Worm (Caenorhabditis elegans) whole organism, late embryonic: ENCODE results near the gene F38A6.5.
A peak's percentile ranks its signal among the peaks of the same experiment; 100 is the strongest.

Source experiments
- C08G9.2 ChIP-seq: sonication (generic microtip); optimal IDR thresholded peaks from 2 replicates; lab custom pipeline; 2016; ENCODE audit warnings: mild to moderate bottlenecking, missing genetic modification characterization, moderate library complexity, missing compliant biosample characterization
- C38D4.7 ChIP-seq: fragments of 200-800 bp; sonication (Bioruptor generic); optimal IDR thresholded peaks from 2 replicates; lab custom pipeline; 2018; ENCODE audit warnings: mild to moderate bottlenecking, missing genetic modification characterization, moderate library complexity, missing compliant biosample characterization
- K02D7.2 ChIP-seq: sonication (generic microtip); optimal IDR thresholded peaks from 2 replicates; lab custom pipeline; 2017; ENCODE audit warnings: mild to moderate bottlenecking, missing genetic modification characterization, missing compliant biosample characterization
- K09A11.1 ChIP-seq: sonication (generic microtip); optimal IDR thresholded peaks from 2 replicates; lab custom pipeline; 2017; ENCODE audit warnings: antibody characterized with exemption, mild to moderate bottlenecking, missing genetic modification characterization, missing compliant biosample characterization; ENCODE audit not compliant: insufficient read depth
- ceh-14 ChIP-seq: sonication (generic microtip); optimal IDR thresholded peaks from 2 replicates; lab custom pipeline; 2016; ENCODE audit warnings: missing genotype, missing genetic modification characterization, missing compliant biosample characterization
- ceh-18 ChIP-seq: sonication (generic microtip); optimal IDR thresholded peaks from 2 replicates; lab custom pipeline; 2016; ENCODE audit warnings: missing genetic modification characterization, missing compliant biosample characterization
- ceh-19 ChIP-seq: fragments of 200-800 bp; sonication (Bioruptor generic); optimal IDR thresholded peaks from 2 replicates; lab custom pipeline; 2018; ENCODE audit warnings: mild to moderate bottlenecking, missing genetic modification characterization, missing compliant biosample characterization
- ceh-2 ChIP-seq: sonication (generic microtip); optimal IDR thresholded peaks from 2 replicates; lab custom pipeline; 2016; ENCODE audit warnings: missing genotype, missing genetic modification characterization, missing compliant biosample characterization
- ceh-30 ChIP-seq: fragments of 150-350 bp; optimal IDR thresholded peaks from 2 replicates; lab custom pipeline; 2014; ENCODE audit warnings: missing biosample characterization, missing genetic modification characterization
- ceh-31 ChIP-seq: sonication (generic microtip); optimal IDR thresholded peaks from 2 replicates; lab custom pipeline; 2016; ENCODE audit warnings: missing genetic modification characterization, missing compliant biosample characterization
- ceh-34 ChIP-seq: sonication (generic microtip); optimal IDR thresholded peaks from 2 replicates; lab custom pipeline; 2016; ENCODE audit warnings: mild to moderate bottlenecking, missing genetic modification characterization, missing compliant biosample characterization
- ceh-48 ChIP-seq: sonication (generic microtip); optimal IDR thresholded peaks from 2 replicates; lab custom pipeline; 2016; ENCODE audit warnings: missing genetic modification characterization, inconsistent platforms, missing compliant biosample characterization
- ceh-6 ChIP-seq: fragments of 200-800 bp; sonication (Bioruptor generic); optimal IDR thresholded peaks from 2 replicates; lab custom pipeline; 2018; ENCODE audit warnings: mild to moderate bottlenecking, missing genetic modification characterization, missing compliant biosample characterization
- ceh-9 ChIP-seq: sonication (generic microtip); optimal IDR thresholded peaks from 2 replicates; lab custom pipeline; 2016; ENCODE audit warnings: mild to moderate bottlenecking, missing genetic modification characterization, inconsistent platforms, missing compliant biosample characterization
- dmd-4 ChIP-seq: sonication (generic microtip); optimal IDR thresholded peaks from 2 replicates; lab custom pipeline; 2016; ENCODE audit warnings: borderline replicate concordance, missing genetic modification characterization, missing compliant biosample characterization
- dve-1 ChIP-seq: sonication (generic microtip); optimal IDR thresholded peaks from 2 replicates; lab custom pipeline; 2017; ENCODE audit warnings: antibody characterized with exemption, mild to moderate bottlenecking, missing genetic modification characterization, missing compliant biosample characterization
- elt-4 ChIP-seq: sonication (generic microtip); optimal IDR thresholded peaks from 2 replicates; lab custom pipeline; 2016; ENCODE audit warnings: missing genetic modification characterization, missing compliant biosample characterization
- hlh-15 ChIP-seq: sonication (generic microtip); optimal IDR thresholded peaks from 2 replicates; lab custom pipeline; 2016; ENCODE audit warnings: missing genetic modification characterization, missing compliant biosample characterization
- hlh-8 ChIP-seq: sonication (generic microtip); optimal IDR thresholded peaks from 2 replicates; lab custom pipeline; 2016; ENCODE audit warnings: missing genotype, missing genetic modification characterization, missing compliant biosample characterization
- madf-2 ChIP-seq: sonication (generic microtip); optimal IDR thresholded peaks from 2 replicates; lab custom pipeline; 2017; ENCODE audit warnings: missing genetic modification characterization, missing compliant biosample characterization
- mec-3 ChIP-seq: sonication (generic microtip); optimal IDR thresholded peaks from 2 replicates; lab custom pipeline; 2016; ENCODE audit warnings: borderline replicate concordance, missing genetic modification characterization, missing compliant biosample characterization
- nfya-1 ChIP-seq: sonication (generic microtip); optimal IDR thresholded peaks from 2 replicates; lab custom pipeline; 2017; ENCODE audit warnings: missing genetic modification characterization, mild to moderate bottlenecking, missing compliant biosample characterization, antibody characterized with exemption, moderate library complexity
- nhr-11 ChIP-seq: fragments of 150-350 bp; optimal IDR thresholded peaks from 2 replicates; lab custom pipeline; 2014; ENCODE audit warnings: missing biosample characterization, missing genetic modification characterization
- pat-9 ChIP-seq: fragments of 200-800 bp; sonication (Bioruptor generic); optimal IDR thresholded peaks from 2 replicates; lab custom pipeline; 2018; ENCODE audit warnings: mild to moderate bottlenecking, missing genetic modification characterization, moderate library complexity, missing compliant biosample characterization
- pax-1 ChIP-seq: fragments of 150-350 bp; optimal IDR thresholded peaks from 2 replicates; lab custom pipeline; 2014; ENCODE audit warnings: missing biosample characterization, missing genetic modification characterization
- pros-1 ChIP-seq: fragments of 150-350 bp; optimal IDR thresholded peaks from 2 replicates; lab custom pipeline; 2014; ENCODE audit warnings: missing biosample characterization, missing genetic modification reagents, missing genetic modification characterization
- ref-2 ChIP-seq: sonication (generic microtip); optimal IDR thresholded peaks from 2 replicates; lab custom pipeline; 2016; ENCODE audit warnings: missing genetic modification characterization, missing compliant biosample characterization
- rnt-1 ChIP-seq: sonication (generic microtip); optimal IDR thresholded peaks from 2 replicates; lab custom pipeline; 2016; ENCODE audit warnings: missing genetic modification characterization, missing compliant biosample characterization
- sox-2 ChIP-seq: fragments of 200-800 bp; sonication (Bioruptor generic); IDR thresholded peaks from 2 replicates; pipeline ENCODE4 v1.3.6; 2022; ENCODE audit warnings: missing genetic modification reagents, missing genetic modification characterization, missing compliant biosample characterization
- sox-4 ChIP-seq: sonication (generic microtip); optimal IDR thresholded peaks from 2 replicates; lab custom pipeline; 2017; ENCODE audit warnings: mild to moderate bottlenecking, missing genetic modification characterization, inconsistent platforms, missing compliant biosample characterization
- syd-9 ChIP-seq: sonication (generic microtip); optimal IDR thresholded peaks from 2 replicates; lab custom pipeline; 2016; ENCODE audit warnings: mild to moderate bottlenecking, missing genetic modification characterization, moderate library complexity, missing compliant biosample characterization
- tbx-2 ChIP-seq: sonication (generic microtip); optimal IDR thresholded peaks from 2 replicates; lab custom pipeline; 2016; ENCODE audit warnings: missing genetic modification characterization, missing compliant biosample characterization
- tbx-7 ChIP-seq: sonication (generic microtip); optimal IDR thresholded peaks from 2 replicates; lab custom pipeline; 2016; ENCODE audit warnings: missing genotype, missing genetic modification characterization, missing compliant biosample characterization
- ttx-3 ChIP-seq: sonication (generic microtip); optimal IDR thresholded peaks from 2 replicates; lab custom pipeline; 2016; ENCODE audit warnings: missing genetic modification reagents, missing genetic modification characterization, missing compliant biosample characterization
- unc-3 ChIP-seq, 2 experiments: fragments of 200-800 bp in 1 of 2; sonication (Bioruptor generic) in 1 of 2; sonication (generic microtip) in 1 of 2; conservative IDR thresholded peaks in 1 of 2; optimal IDR thresholded peaks in 1 of 2; 2 replicates each; pipeline versions ENCODE4 v1.3.6 to Lab custom; 2016 to 2022; ENCODE audit warnings: missing compliant biosample characterization in 2 of 2, missing genetic modification characterization in 2 of 2, missing genetic modification reagents in 1 of 2
- unc-42 ChIP-seq: sonication (generic microtip); optimal IDR thresholded peaks from 2 replicates; lab custom pipeline; 2016; ENCODE audit warnings: missing genotype, missing genetic modification characterization, missing compliant biosample characterization
- unc-55 ChIP-seq: sonication (generic microtip); optimal IDR thresholded peaks from 2 replicates; lab custom pipeline; 2017; ENCODE audit warnings: missing biosample characterization, missing genetic modification reagents, missing genetic modification characterization
- unc-86 ChIP-seq: sonication (generic microtip); optimal IDR thresholded peaks from 2 replicates; lab custom pipeline; 2016; ENCODE audit warnings: missing genetic modification characterization, missing compliant biosample characterization
- zip-5 ChIP-seq: sonication (generic microtip); optimal IDR thresholded peaks from 2 replicates; lab custom pipeline; 2016; ENCODE audit warnings: missing genetic modification characterization, missing compliant biosample characterization
- ztf-16 ChIP-seq: sonication (generic microtip); optimal IDR thresholded peaks from 2 replicates; lab custom pipeline; 2017; ENCODE audit warnings: missing genetic modification characterization, missing compliant biosample characterization

Gene F38A6.5

DNA sequence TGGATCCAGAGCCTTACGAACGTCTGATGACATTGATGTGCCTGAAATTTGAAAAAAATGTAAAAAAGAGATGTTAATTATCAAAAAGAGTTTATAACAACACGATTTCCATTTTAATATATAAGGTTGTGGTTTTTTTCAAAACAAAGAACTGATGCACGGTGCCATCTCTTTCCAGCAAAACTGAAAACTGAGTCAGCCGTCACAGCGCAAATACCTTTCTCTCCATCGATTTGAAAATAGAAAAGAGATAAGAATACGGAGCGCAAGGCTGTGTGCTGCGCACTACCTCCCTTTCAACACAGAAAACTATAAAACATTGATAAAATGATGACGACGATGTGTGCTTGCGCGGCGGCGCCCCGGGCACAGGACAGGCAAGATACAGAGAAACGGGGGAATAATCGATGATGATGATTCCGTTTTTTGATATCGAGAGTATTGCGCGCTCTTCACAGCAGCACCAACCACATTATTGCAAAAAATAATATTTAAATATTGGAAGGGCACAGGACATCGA, 18.9 kb upstream of the F38A6.5 start, which contains the start of gene Y44A6D.3:
Y44A6D.3 (minus strand) TSS at position 51 of the 520 bp plus-strand sequence.
- TF ChIP-seq zip-5 (no peak), rnt-1 (tag; lab: Kevin White, UChicago) (no peak), pat-9 (tag; lab: Kevin White, UChicago) (no peak), sox-4 (tag; lab: Kevin White, UChicago) (no peak), ceh-30 (tag; lab: Kevin White, UChicago) (no peak), hlh-8 (tag; lab: Kevin White, UChicago) (no peak), pros-1 (tag; lab: Kevin White, UChicago) (no peak), dve-1 (tag; lab: Kevin White, UChicago) (no peak), mec-3 (no peak), syd-9 (tag; lab: Kevin White, UChicago) (no peak), hlh-15 (tag; lab: Kevin White, UChicago) (no peak), unc-55 (no peak), unc-3 (GFP tag; conservative IDR thresholded peaks at IDR 0.05; lab: Robert Waterston, UW) (no peak), unc-3 (tag; optimal IDR thresholded peaks at IDR 0.05; lab: Kevin White, UChicago) (no peak), tbx-7 (tag; lab: Kevin White, UChicago) (no peak)

- TF ChIP-seq ceh-30 (tag; lab: Kevin White, UChicago) = no peak
- TF ChIP-seq ceh-2 (tag; lab: Kevin White, UChicago) = no peak
- TF ChIP-seq zip-5 = no peak
- TF ChIP-seq ceh-14 (tag; lab: Kevin White, UChicago) = no peak
- TF ChIP-seq ceh-6 (GFP tag; lab: Kevin White, UChicago) = no peak
- no peak for TF ChIP-seq ztf-16 (tag; lab: Kevin White, UChicago)
- TF ChIP-seq, all 69 proteins: peak for 0
Measured at ce11 chrV:20790616-20791015, 17.1 kb upstream of the F38A6.5 start.

ce11 chrV:20790011-20790410, 16.5 kb upstream of the F38A6.5 start, which contains the start of gene Y44A6D.1:
Gene Y44A6D.1 (minus strand): TSS chrV:20790033.
- TF ChIP-seq ceh-30 (tag; lab: Kevin White, UChicago) (no peak), pax-1 (tag; lab: Kevin White, UChicago) (no peak), ceh-31 (tag; lab: Kevin White, UChicago) (no peak), ceh-34 (tag; lab: Kevin White, UChicago) (no peak), hlh-8 (tag; lab: Kevin White, UChicago) (no peak), unc-86 (tag; lab: Kevin White, UChicago) (no peak), nhr-11 (no peak), elt-4 (tag; lab: Kevin White, UChicago) (no peak), ttx-3 (tag; lab: Kevin White, UChicago) (no peak), sox-2 (no peak), ceh-6 (GFP tag; lab: Kevin White, UChicago) (no peak), dmd-4 (tag; lab: Kevin White, UChicago) (no peak)

ce11 chrV:20789105-20789504, 15.6 kb upstream of the F38A6.5 start, which contains the start of gene tpan-1:
Gene tpan-1 (plus strand): TSS chrV:20789502.
- peak; percentile 28 for TF ChIP-seq elt-4 (tag; lab: Kevin White, UChicago)
- TF ChIP-seq ref-2 (tag; lab: Kevin White, UChicago) = peak; percentile 12
- peak; percentile 97 for TF ChIP-seq unc-42 (tag; lab: Kevin White, UChicago)
- TF ChIP-seq madf-2 (tag; lab: Kevin White, UChicago) = no peak
- TF ChIP-seq K09A11.1 = no peak
- TF ChIP-seq ceh-18 = peak; percentile 24
- peak; percentile 48 for TF ChIP-seq nfya-1
- no peak for TF ChIP-seq ceh-9 (tag; lab: Kevin White, UChicago)
- peak; percentile 54 for TF ChIP-seq tbx-2 (tag; lab: Kevin White, UChicago)
- TF ChIP-seq sox-4 (tag; lab: Kevin White, UChicago) = peak; percentile 8
- peak; percentile 62 for TF ChIP-seq ceh-19 (GFP tag; lab: Kevin White, UChicago)
- TF ChIP-seq ceh-14 (tag; lab: Kevin White, UChicago) = peak; percentile 58
- TF ChIP-seq ztf-16 (tag; lab: Kevin White, UChicago) = no peak
- TF ChIP-seq C38D4.7 (GFP tag; lab: Kevin White, UChicago) = no peak
- peak; percentile 78 for TF ChIP-seq ceh-31 (tag; lab: Kevin White, UChicago)
- TF ChIP-seq K02D7.2 (tag; lab: Kevin White, UChicago) = no peak
- peak; percentile 6 for TF ChIP-seq C08G9.2 (tag; lab: Kevin White, UChicago)
- peak; percentile 83 for TF ChIP-seq ceh-48
- TF ChIP-seq, all 69 proteins: peak for 12
